Worm (Caenorhabditis elegans): ENCODE measurements around the gene nhr-88.

- TF ChIP-seq him-1 (tag; optimal IDR thresholded peaks at IDR 0.05): no peak
- no peak for TF ChIP-seq dao-5 (tag; optimal IDR thresholded peaks at IDR 0.05)
Measured at ce11 chrII:2992300-2992699, 15.9 kb downstream of the nhr-88 start.

All from whole organism, L4/young adult.